Fruit fly (Drosophila melanogaster) S2 (cell line): ENCODE data around the gene CG16952.

ENCODE experiments used
- CG8478 ChIP-seq: fragments of >200 bp; optimal IDR thresholded peaks from 2 replicates; lab custom pipeline; 2018
- CTCF ChIP-seq, 2 experiments: fragments of >200 bp; optimal IDR thresholded peaks; 2 replicates each; lab custom pipeline; 2018

DNA sequence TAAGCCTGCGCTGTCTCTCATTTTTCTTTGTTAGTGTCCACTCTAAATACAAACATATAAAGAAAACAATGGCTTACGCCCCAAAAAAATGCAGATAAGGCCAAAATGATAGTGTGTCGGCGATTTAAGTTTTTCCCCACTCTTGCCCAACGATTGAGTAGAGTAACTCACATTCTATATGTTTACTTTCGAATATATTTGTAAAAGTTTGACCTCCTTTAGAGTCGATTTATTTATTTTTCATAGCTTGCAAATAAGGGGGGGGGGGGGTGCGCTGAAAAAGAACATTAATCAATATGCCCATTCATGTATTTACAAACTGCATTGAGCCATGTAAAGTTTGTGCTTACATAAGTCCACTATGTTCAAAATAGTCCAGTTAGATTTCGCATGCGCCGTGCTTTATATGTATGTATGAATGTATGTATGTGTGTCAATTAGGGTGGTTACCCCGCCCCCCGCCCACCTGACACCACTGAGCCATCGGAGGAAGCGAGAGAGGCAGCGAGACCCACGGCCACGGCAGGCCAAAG, 23.8 kb downstream of the CG16952 start:
- TF ChIP-seq CG8478 (lab: Kevin White, UChicago) (no peak), CTCF (optimal IDR thresholded peaks at IDR 0.05; lab: Kevin White, UChicago) (no peak)
